Fruit fly (Drosophila melanogaster): ENCODE results near the gene CG11619.
A peak's percentile ranks its signal among the peaks of the same experiment; 100 is the strongest.

Gene CG11619

dm6 chr3L:18996030-18996773 lies 8.1 kb upstream of the CG11619 start (continued):
- peak; percentile 35 for TF ChIP-seq unpg (GFP tag; optimal IDR thresholded peaks at IDR 0.05)
- TF ChIP-seq fru (optimal IDR thresholded peaks at IDR 0.05), result no peak
- TF ChIP-seq vnd (GFP tag; IDR thresholded peaks at IDR 0.05; ENCODE audit: partially characterized antibody), result no peak
- TF ChIP-seq CG31224 (GFP tag; IDR thresholded peaks at IDR 0.05), result peak; percentile 74
- peak; percentile 38 for TF ChIP-seq NC2β (GFP tag; optimal IDR thresholded peaks at IDR 0.05)
- no peak for TF ChIP-seq Awh (GFP tag; IDR thresholded peaks at IDR 0.05)
- TF ChIP-seq CG8944 (GFP tag; optimal IDR thresholded peaks at IDR 0.05), result peak; percentile 28
- no peak for TF ChIP-seq aop (GFP tag; IDR thresholded peaks at IDR 0.05)
- TF ChIP-seq D19B (GFP tag; optimal IDR thresholded peaks at IDR 0.05), result peak; percentile 96
- no peak for TF ChIP-seq dan (GFP tag; IDR thresholded peaks at IDR 0.05)
- no peak for TF ChIP-seq CG2129 (GFP tag; IDR thresholded peaks at IDR 0.05; ENCODE audit: partially characterized antibody)
- peak; percentile 76 for TF ChIP-seq pho (GFP tag; optimal IDR thresholded peaks at IDR 0.05)
- no peak for TF ChIP-seq HmgZ (tag; optimal IDR thresholded peaks at IDR 0.05)
- TF ChIP-seq chn (GFP tag; optimal IDR thresholded peaks at IDR 0.05), result peak; percentile 49
- peak; percentile 44 for TF ChIP-seq disco-r (GFP tag; optimal IDR thresholded peaks at IDR 0.05)
- TF ChIP-seq Taf1 (GFP tag; IDR thresholded peaks at IDR 0.05), result peak; percentile 55; the same call in 1 of the 2 replicates
- TF ChIP-seq Sox102F (GFP tag; optimal IDR thresholded peaks at IDR 0.05), result peak; percentile 59
- TF ChIP-seq tx (GFP tag; optimal IDR thresholded peaks at IDR 0.05), result peak; percentile 43
- peak; percentile 52 for TF ChIP-seq CG18764 (GFP tag; optimal IDR thresholded peaks at IDR 0.05)
- peak; percentile 63 for TF ChIP-seq CG2712 (tag; optimal IDR thresholded peaks at IDR 0.05)
- no peak for TF ChIP-seq ato (GFP tag; IDR thresholded peaks at IDR 0.05; ENCODE audit: partially characterized antibody)
- no peak for TF ChIP-seq Dp (GFP tag; optimal IDR thresholded peaks at IDR 0.05)
- 0 out of 3 replicates have a peak, but pooled peaks have one; percentile 34 for TF ChIP-seq otp (GFP tag; IDR thresholded peaks at IDR 0.05)
- TF ChIP-seq D19A (tag; optimal IDR thresholded peaks at IDR 0.05), result peak; percentile 53
- 0 out of 2 replicates have a peak, but pooled peaks have one; percentile 24 for TF ChIP-seq CG1024 (GFP tag; IDR thresholded peaks at IDR 0.05)
- no peak for TF ChIP-seq CG5953 (GFP tag; IDR thresholded peaks at IDR 0.05)
- peak; percentile 43 for TF ChIP-seq CG4282 (GFP tag; optimal IDR thresholded peaks at IDR 0.05)
- no peak for TF ChIP-seq BtbVII (GFP tag; optimal IDR thresholded peaks at IDR 0.05)
- peak; percentile 67 for TF ChIP-seq CG11560 (tag; IDR thresholded peaks at IDR 0.05)
- TF ChIP-seq Atf3 (GFP tag; optimal IDR thresholded peaks at IDR 0.05), result peak; percentile 23
- peak; percentile 43 for TF ChIP-seq CHES-1-like (GFP tag; optimal IDR thresholded peaks at IDR 0.05)
- peak; percentile 83 for TF ChIP-seq CG18599 (GFP tag; optimal IDR thresholded peaks at IDR 0.05)
- TF ChIP-seq CG7357 (GFP tag; IDR thresholded peaks at IDR 0.05), result no peak; the same call in 2 of the 3 replicates
- peak; percentile 53 for TF ChIP-seq Max (GFP tag; optimal IDR thresholded peaks at IDR 0.05)
- no peak for TF ChIP-seq CG15601 (tag; optimal IDR thresholded peaks at IDR 0.05)
- TF ChIP-seq CG6683 (GFP tag; optimal IDR thresholded peaks at IDR 0.05), result no peak
- TF ChIP-seq gem (tag; optimal IDR thresholded peaks at IDR 0.05), result peak; percentile 64
- TF ChIP-seq ind (GFP tag; optimal IDR thresholded peaks at IDR 0.05), result peak; percentile 79
- peak; percentile 57 for TF ChIP-seq CG18476 (GFP tag; optimal IDR thresholded peaks at IDR 0.05)
- peak; percentile 57 for TF ChIP-seq NfI (GFP tag; optimal IDR thresholded peaks at IDR 0.05)
- peak; percentile 61 for TF ChIP-seq Poxn (GFP tag; IDR thresholded peaks at IDR 0.05)
- peak; percentile 7 for TF ChIP-seq sima (GFP tag; optimal IDR thresholded peaks at IDR 0.05)
- peak; percentile 32; the same call in 1 of the 3 replicates for TF ChIP-seq ken (GFP tag; IDR thresholded peaks at IDR 0.05)
- peak; percentile 38 for TF ChIP-seq Blimp-1 (GFP tag; optimal IDR thresholded peaks at IDR 0.05)
- no peak for TF ChIP-seq CG32767 (GFP tag; IDR thresholded peaks at IDR 0.05)
- no peak for TF ChIP-seq Gsc (GFP tag; IDR thresholded peaks at IDR 0.05)
- peak; percentile 18 for TF ChIP-seq CG31388 (GFP tag; optimal IDR thresholded peaks at IDR 0.05)
- TF ChIP-seq dimm (GFP tag; IDR thresholded peaks at IDR 0.05), result peak; percentile 31; the same call in 1 of the 2 replicates
- peak; percentile 61 for TF ChIP-seq CG6689 (GFP tag; IDR thresholded peaks at IDR 0.05)
- no peak for TF ChIP-seq Mes4 (GFP tag; optimal IDR thresholded peaks at IDR 0.05)
